Worm (Caenorhabditis elegans): ENCODE results near the gene spl-1.

The spl-1 gene

ce11 chrIV:385150-385937, 2.4 kb upstream of the spl-1 start, which contains the start of gene rps-24 (continued):
- TF ChIP-seq blmp-1 (tag; optimal IDR thresholded peaks at IDR 0.05) (peak; percentile 78), ztf-11 (tag; optimal IDR thresholded peaks at IDR 0.05) (peak in 1 of 2 experiments; percentile 91), C04F5.9 (tag; optimal IDR thresholded peaks at IDR 0.05) (peak; percentile 81), xbp-1 (tag; optimal IDR thresholded peaks at IDR 0.05) (peak; percentile 90), efl-1 (optimal IDR thresholded peaks at IDR 0.05) (peak; percentile 86 to 93), efl-1 (GFP tag; optimal IDR thresholded peaks at IDR 0.05 in 1 of 2) (peak; percentile 74 to 98), unc-86 (tag; optimal IDR thresholded peaks at IDR 0.05) (peak; percentile 93), hpl-2 (GFP tag; optimal IDR thresholded peaks at IDR 0.05) (peak; percentile 22), snpc-4 (tag; optimal IDR thresholded peaks at IDR 0.05) (peak; percentile 66), hlh-4 (tag; optimal IDR thresholded peaks at IDR 0.05) (peak; percentile 61), ceh-82 (tag; optimal IDR thresholded peaks at IDR 0.05) (peak; percentile 83 to 94 (median 86)), tbx-2 (tag; optimal IDR thresholded peaks at IDR 0.05) (peak; percentile 94), aha-1 (tag; optimal IDR thresholded peaks at IDR 0.05) (peak; percentile 34), elt-3 (tag; optimal IDR thresholded peaks at IDR 0.05) (peak in 3 of 6 experiments; percentile 39 to 80 (median 73)), lin-14 (GFP tag; optimal IDR thresholded peaks at IDR 0.05) (peak; percentile 91), nhr-47 (tag; optimal IDR thresholded peaks at IDR 0.05) (peak; percentile 97), elt-2 (tag; optimal IDR thresholded peaks at IDR 0.05) (peak; percentile 39), egl-27 (tag; optimal IDR thresholded peaks at IDR 0.05) (peak in 1 of 2 experiments; percentile 32), ceh-63 (GFP tag; optimal IDR thresholded peaks at IDR 0.05) (peak; percentile 1), F16B12.6 (tag; optimal IDR thresholded peaks at IDR 0.05) (peak; percentile 63), lin-15B (tag; optimal IDR thresholded peaks at IDR 0.05) (peak; percentile 82), lir-3 (tag; optimal IDR thresholded peaks at IDR 0.05; ENCODE audit: poor library complexity) (peak; percentile 92), fkh-4 (tag; optimal IDR thresholded peaks at IDR 0.05; ENCODE audit: borderline replicate concordance) (peak; percentile 76), mab-9 (GFP tag; IDR thresholded peaks at IDR 0.05) (peak; percentile 89), ceh-90 (tag; optimal IDR thresholded peaks at IDR 0.05) (peak; percentile 43), nhr-237 (tag; optimal IDR thresholded peaks at IDR 0.05) (peak; percentile 73), ceh-8 (GFP tag; optimal IDR thresholded peaks at IDR 0.05) (peak; percentile 90), nhr-71 (tag; optimal IDR thresholded peaks at IDR 0.05) (peak; percentile 97), mdl-1 (tag; optimal IDR thresholded peaks at IDR 0.05) (peak in 1 of 2 experiments; percentile 84), isw-1 (GFP tag; IDR thresholded peaks at IDR 0.05) (peak; percentile 99), dpl-1 (GFP tag; optimal IDR thresholded peaks at IDR 0.05) (peak; percentile 75 to 80 (median 80)), grh-1 (GFP tag; IDR thresholded peaks at IDR 0.05) (peak; percentile 85), nhr-19 (GFP tag; conservative IDR thresholded peaks at IDR 0.05) (peak; percentile 96), vab-15 (tag; optimal IDR thresholded peaks at IDR 0.05) (peak; percentile 83), nhr-77 (tag; optimal IDR thresholded peaks at IDR 0.05) (peak; percentile 87), lin-13 (GFP tag; optimal IDR thresholded peaks at IDR 0.05) (peak; percentile 87), unc-98 (GFP tag; IDR thresholded peaks at IDR 0.05) (peak; percentile 96), lin-35 (GFP tag; optimal IDR thresholded peaks at IDR 0.05) (peak; percentile 81 to 90)

ce11 chrIV:379605-380004, 3.4 kb downstream of the spl-1 start:
- TF ChIP-seq alr-1 (tag; optimal IDR thresholded peaks at IDR 0.05; ENCODE audit: borderline replicate concordance) (no peak), egl-13 (tag; optimal IDR thresholded peaks at IDR 0.05) (no peak), snpc-4 (tag; optimal IDR thresholded peaks at IDR 0.05) (no peak), efl-1 (optimal IDR thresholded peaks at IDR 0.05) (peak; percentile 12 to 53), efl-1 (GFP tag; optimal IDR thresholded peaks at IDR 0.05 in 1 of 2) (peak in 1 of 2 experiments; percentile 54), dpl-1 (GFP tag; optimal IDR thresholded peaks at IDR 0.05) (peak in 1 of 3 experiments; percentile 37)

Data from whole organism, L1 larva.